Worm (Caenorhabditis elegans) whole organism, young adult: ENCODE measurements around the gene K01A12.2.

Experiments used
- B0261.1 ChIP-seq: sonication (generic microtip); optimal IDR thresholded peaks from 2 replicates; lab custom pipeline; 2016; ENCODE audit warnings: mild to moderate bottlenecking, missing genetic modification characterization, moderate library complexity, missing compliant biosample characterization
- F10E7.11 ChIP-seq: sonication (generic microtip); optimal IDR thresholded peaks from 2 replicates; lab custom pipeline; 2017; ENCODE audit warnings: mild to moderate bottlenecking, missing genetic modification characterization, moderate library complexity, missing compliant biosample characterization
- F23B12.7 ChIP-seq: sonication (generic microtip); optimal IDR thresholded peaks from 2 replicates; lab custom pipeline; 2017; ENCODE audit warnings: missing genetic modification characterization, mild to moderate bottlenecking, missing compliant biosample characterization, antibody characterized with exemption, moderate library complexity; ENCODE audit not compliant: insufficient read depth
- F33H1.4 ChIP-seq: fragments of 200-800 bp; sonication (Bioruptor generic); IDR thresholded peaks from 2 replicates; pipeline ENCODE4 v1.3.6; 2022; ENCODE audit warnings: missing genetic modification reagents, missing genetic modification characterization, missing compliant biosample characterization
- F39B2.1 ChIP-seq: fragments of 200-800 bp; sonication (Bioruptor generic); IDR thresholded peaks from 2 replicates; pipeline ENCODE4 v1.3.6; 2022; ENCODE audit warnings: missing genetic modification reagents, missing genetic modification characterization, missing compliant biosample characterization
- F55B11.4 ChIP-seq: sonication (generic microtip); optimal IDR thresholded peaks from 2 replicates; lab custom pipeline; 2016; ENCODE audit warnings: missing compliant biosample characterization, missing genetic modification characterization, borderline replicate concordance; ENCODE audit not compliant: insufficient read depth
- F57A8.1 ChIP-seq: fragments of 200-800 bp; sonication (Bioruptor generic); optimal IDR thresholded peaks from 2 replicates; lab custom pipeline; 2018; ENCODE audit warnings: mild to moderate bottlenecking, missing genetic modification characterization, moderate library complexity, missing compliant biosample characterization
- K12H6.12 ChIP-seq: fragments of 200-800 bp; sonication (Bioruptor generic); optimal IDR thresholded peaks from 2 replicates; lab custom pipeline; 2018; ENCODE audit warnings: mild to moderate bottlenecking, missing genetic modification characterization, missing compliant biosample characterization
- Y53F4B.3 ChIP-seq: fragments of 200-800 bp; sonication (Bioruptor generic); IDR thresholded peaks from 2 replicates; pipeline ENCODE4 v1.3.6; 2022; ENCODE audit warnings: missing genetic modification reagents, missing genetic modification characterization, missing compliant biosample characterization
- Y67H2A.10 ChIP-seq: fragments of 200-800 bp; sonication (Bioruptor generic); conservative IDR thresholded peaks from 2 replicates; pipeline ENCODE4 v1.3.6; 2022; ENCODE audit warnings: missing genetic modification reagents, missing genetic modification characterization, missing compliant biosample characterization
- Y79H2A.3 ChIP-seq: fragments of 200-800 bp; sonication (Bioruptor generic); conservative IDR thresholded peaks from 2 replicates; pipeline ENCODE4 v1.3.6; 2022; ENCODE audit warnings: missing genetic modification reagents, missing genetic modification characterization, missing compliant biosample characterization
- akir-1 ChIP-seq: fragments of 200-800 bp; sonication (Bioruptor generic); optimal IDR thresholded peaks from 2 replicates; lab custom pipeline; 2018; ENCODE audit warnings: mild to moderate bottlenecking, missing genetic modification characterization, moderate library complexity, missing compliant biosample characterization
- atf-7 ChIP-seq: sonication (generic microtip); optimal IDR thresholded peaks from 2 replicates; lab custom pipeline; 2017; ENCODE audit warnings: mild to moderate bottlenecking, missing genetic modification characterization, missing compliant biosample characterization
- athp-1 ChIP-seq: sonication (generic microtip); optimal IDR thresholded peaks from 2 replicates; lab custom pipeline; 2017; ENCODE audit warnings: mild to moderate bottlenecking, missing genetic modification characterization, missing compliant biosample characterization
- attf-3 ChIP-seq: fragments of 200-800 bp; sonication (Bioruptor generic); conservative IDR thresholded peaks from 2 replicates; pipeline ENCODE4 v1.3.6; 2022; ENCODE audit warnings: missing genetic modification reagents, missing genetic modification characterization, missing compliant biosample characterization
- bed-1 ChIP-seq: fragments of 200-800 bp; sonication (Bioruptor generic); IDR thresholded peaks from 2 replicates; pipeline ENCODE4 v1.3.6; 2022; ENCODE audit warnings: missing genetic modification reagents, missing genetic modification characterization, missing compliant biosample characterization
- bed-2 ChIP-seq: fragments of 200-800 bp; sonication (Bioruptor generic); IDR thresholded peaks from 2 replicates; pipeline ENCODE4 v1.3.6; 2022; ENCODE audit warnings: missing genetic modification reagents, missing genetic modification characterization, missing compliant biosample characterization
- ceh-27 ChIP-seq: fragments of 200-800 bp; sonication (Bioruptor generic); optimal IDR thresholded peaks from 2 replicates; lab custom pipeline; 2018; ENCODE audit warnings: mild to moderate bottlenecking, missing genetic modification characterization, moderate library complexity, missing compliant biosample characterization
- chd-7 ChIP-seq: sonication (generic microtip); optimal IDR thresholded peaks from 2 replicates; lab custom pipeline; 2016; ENCODE audit warnings: mild to moderate bottlenecking, missing genetic modification characterization, moderate library complexity, missing compliant biosample characterization
- dox-1 ChIP-seq: fragments of 200-800 bp; sonication (Bioruptor generic); IDR thresholded peaks from 2 replicates; pipeline ENCODE4 v1.3.6; 2022; ENCODE audit warnings: missing genetic modification reagents, missing genetic modification characterization, missing compliant biosample characterization
- egl-44 ChIP-seq: fragments of 200-800 bp; sonication (Bioruptor generic); IDR thresholded peaks from 2 replicates; pipeline ENCODE4 v1.3.6; 2022; ENCODE audit warnings: missing genetic modification reagents, missing genetic modification characterization, missing compliant biosample characterization
- ekl-4 ChIP-seq: fragments of 200-800 bp; sonication (Bioruptor generic); IDR thresholded peaks from 2 replicates; pipeline ENCODE4 v1.3.6; 2022; ENCODE audit warnings: missing genetic modification reagents, missing genetic modification characterization, missing compliant biosample characterization
- hlh-12 ChIP-seq: sonication (generic microtip); optimal IDR thresholded peaks from 2 replicates; lab custom pipeline; 2016; ENCODE audit warnings: missing genetic modification characterization, missing compliant biosample characterization
- hlh-26 ChIP-seq: fragments of 200-800 bp; sonication (Bioruptor generic); conservative IDR thresholded peaks from 2 replicates; pipeline ENCODE4 v1.3.6; 2022; ENCODE audit warnings: missing genetic modification reagents, missing genetic modification characterization, missing compliant biosample characterization
- hmg-20 ChIP-seq: fragments of 200-800 bp; sonication (Bioruptor generic); IDR thresholded peaks from 2 replicates; pipeline ENCODE4 v1.3.6; 2022; ENCODE audit warnings: missing genetic modification reagents, missing genetic modification characterization, missing compliant biosample characterization
- hrde-1 ChIP-seq: sonication (generic microtip); optimal IDR thresholded peaks from 2 replicates; lab custom pipeline; 2016; ENCODE audit warnings: missing genetic modification characterization, mild to moderate bottlenecking, missing compliant biosample characterization, moderate library complexity, missing genotype, missing genetic modification reagents, borderline replicate concordance
- let-526 ChIP-seq: fragments of 200-800 bp; sonication (Bioruptor generic); IDR thresholded peaks from 2 replicates; pipeline ENCODE4 v1.3.6; 2022; ENCODE audit warnings: missing genetic modification reagents, missing genetic modification characterization, missing compliant biosample characterization
- let-607 ChIP-seq, 2 experiments: fragments of 200-800 bp in 1 of 2; sonication (Bioruptor generic) in 1 of 2; sonication (generic microtip) in 1 of 2; optimal IDR thresholded peaks; 2 replicates each; lab custom pipeline; 2016 to 2018; ENCODE audit warnings: mild to moderate bottlenecking in 2 of 2, missing compliant biosample characterization in 2 of 2, missing genetic modification characterization in 2 of 2, moderate library complexity in 2 of 2, missing genotype in 1 of 2
- lin-35 ChIP-seq, 3 experiments: fragments of 150-350 bp in 2 of 3; sonication (generic microtip) in 1 of 3; optimal IDR thresholded peaks; 2 replicates each; lab custom pipeline; 2014 to 2018; ENCODE audit warnings: missing biosample characterization in 3 of 3, missing genetic modification characterization in 3 of 3, missing genetic modification reagents in 3 of 3
- madf-3 ChIP-seq: fragments of 200-800 bp; sonication (Bioruptor generic); IDR thresholded peaks from 2 replicates; pipeline ENCODE4 v1.3.6; 2022; ENCODE audit warnings: missing genetic modification reagents, missing genetic modification characterization, missing compliant biosample characterization
- mcd-1 ChIP-seq: fragments of 200-800 bp; sonication (Bioruptor generic); IDR thresholded peaks from 2 replicates; pipeline ENCODE4 v1.3.6; 2022; ENCODE audit warnings: missing genetic modification reagents, missing genetic modification characterization, missing compliant biosample characterization
- nhr-80 ChIP-seq: sonication (generic microtip); optimal IDR thresholded peaks from 2 replicates; lab custom pipeline; 2016; ENCODE audit warnings: missing genetic modification characterization, missing compliant biosample characterization
- rec-8 ChIP-seq, 2 experiments: sonication (generic microtip); optimal IDR thresholded peaks; 2 replicates each; lab custom pipeline; 2016; ENCODE audit warnings: mild to moderate bottlenecking in 2 of 2, missing genetic modification characterization in 2 of 2, missing genetic modification reagents in 2 of 2, missing genotype in 2 of 2, missing biosample characterization in 1 of 2, missing compliant biosample characterization in 1 of 2, moderate library complexity in 1 of 2
- repo-1 ChIP-seq: sonication (generic microtip); optimal IDR thresholded peaks from 2 replicates; lab custom pipeline; 2017; ENCODE audit warnings: mild to moderate bottlenecking, missing genetic modification characterization, missing compliant biosample characterization
- sdz-38 ChIP-seq: sonication (generic microtip); optimal IDR thresholded peaks from 2 replicates; lab custom pipeline; 2016; ENCODE audit warnings: missing genotype, missing genetic modification characterization, missing compliant biosample characterization
- snpc-1.3 ChIP-seq: sonication (generic microtip); optimal IDR thresholded peaks from 2 replicates; lab custom pipeline; 2017; ENCODE audit warnings: missing genetic modification characterization, mild to moderate bottlenecking, missing compliant biosample characterization, antibody characterized with exemption, moderate library complexity, missing genotype, missing genetic modification reagents; ENCODE audit not compliant: insufficient read depth
- snpc-3.4 ChIP-seq: sonication (generic microtip); optimal IDR thresholded peaks from 2 replicates; lab custom pipeline; 2017; ENCODE audit warnings: missing genetic modification characterization, mild to moderate bottlenecking, missing compliant biosample characterization, antibody characterized with exemption, moderate library complexity, missing genotype, missing genetic modification reagents
- snpc-4 ChIP-seq, 5 experiments: fragments of 150-350 bp in 1 of 5; sonication (generic microtip) in 4 of 5; optimal IDR thresholded peaks; 2 replicates each; lab custom pipeline; 2014 to 2018; ENCODE audit warnings: missing genetic modification characterization in 5 of 5, missing biosample characterization in 3 of 5, antibody characterized with exemption in 2 of 5, mild to moderate bottlenecking in 2 of 5, missing compliant biosample characterization in 2 of 5, missing genotype in 2 of 5, moderate library complexity in 2 of 5, missing genetic modification reagents in 1 of 5
- sptf-2 ChIP-seq: fragments of 200-800 bp; sonication (Bioruptor generic); optimal IDR thresholded peaks from 2 replicates; lab custom pipeline; 2018; ENCODE audit warnings: mild to moderate bottlenecking, missing genetic modification characterization, missing compliant biosample characterization
- tlf-1 ChIP-seq: fragments of 200-800 bp; sonication (Bioruptor generic); optimal IDR thresholded peaks from 2 replicates; lab custom pipeline; 2018; ENCODE audit warnings: mild to moderate bottlenecking, missing genetic modification characterization, missing compliant biosample characterization
- unc-130 ChIP-seq: sonication (generic microtip); optimal IDR thresholded peaks from 2 replicates; lab custom pipeline; 2016; ENCODE audit warnings: missing genetic modification reagents, missing genetic modification characterization, missing compliant biosample characterization
- unc-62 ChIP-seq: fragments of 150-350 bp; optimal IDR thresholded peaks from 2 replicates; lab custom pipeline; 2014; ENCODE audit warnings: missing biosample characterization, missing genetic modification reagents, missing genetic modification characterization
- zfh-2 ChIP-seq: fragments of 200-800 bp; sonication (Bioruptor generic); conservative IDR thresholded peaks from 2 replicates; pipeline ENCODE4 v1.3.6; 2022; ENCODE audit warnings: missing genetic modification reagents, missing genetic modification characterization, missing compliant biosample characterization
- ztf-18 ChIP-seq: sonication (generic microtip); optimal IDR thresholded peaks from 2 replicates; lab custom pipeline; 2016; ENCODE audit warnings: missing genotype, mild to moderate bottlenecking, missing genetic modification characterization, missing compliant biosample characterization
- ztf-25 ChIP-seq: fragments of 200-800 bp; sonication (Bioruptor generic); IDR thresholded peaks from 2 replicates; pipeline ENCODE4 v1.3.6; 2022; ENCODE audit warnings: missing genetic modification reagents, missing genetic modification characterization, missing compliant biosample characterization
- ztf-26 ChIP-seq: sonication (generic microtip); optimal IDR thresholded peaks from 2 replicates; lab custom pipeline; 2017; ENCODE audit warnings: missing genetic modification characterization, missing compliant biosample characterization
- ztf-6 ChIP-seq: fragments of 200-800 bp; sonication (Bioruptor generic); IDR thresholded peaks from 2 replicates; pipeline ENCODE4 v1.3.6; 2022; ENCODE audit warnings: missing genetic modification reagents, missing genetic modification characterization, missing compliant biosample characterization

Gene K01A12.2

DNA sequence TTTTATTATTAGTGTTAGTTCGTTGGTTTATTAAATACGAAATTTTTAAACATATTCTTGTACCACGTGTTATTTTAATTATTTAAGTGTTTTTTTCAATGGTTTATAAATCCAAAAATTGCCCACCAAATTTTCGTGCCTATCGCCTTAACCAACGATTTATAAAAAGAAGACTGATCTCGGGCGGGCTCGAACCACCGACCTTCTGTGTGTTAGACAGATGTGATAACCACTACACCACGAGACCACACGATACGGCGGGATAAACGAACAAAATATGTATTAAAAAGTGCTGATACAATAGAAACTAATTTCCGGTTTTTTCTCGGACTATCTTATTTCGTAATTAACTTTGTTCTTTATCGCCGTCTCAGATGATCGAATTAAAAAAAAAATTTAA lies 37.4 kb downstream of the K01A12.2 start (continued):
- TF ChIP-seq F23B12.7 (tag; lab: Kevin White, UChicago) (no peak), bed-2 (GFP tag; lab: Robert Waterston, UW) (no peak), Y53F4B.3 (GFP tag; lab: Robert Waterston, UW) (no peak), madf-3 (GFP tag; lab: Robert Waterston, UW) (no peak), let-526 (GFP tag; lab: Robert Waterston, UW) (no peak), snpc-1.3 (tag; lab: Kevin White, UChicago) (peak; percentile 72), hrde-1 (peak; percentile 51), F39B2.1 (GFP tag; lab: Robert Waterston, UW) (no peak), snpc-4 (GFP tag; optimal IDR thresholded peaks at IDR 0.05; lab: Kevin White, UChicago) (peak; percentile 77), snpc-4 (tag; optimal IDR thresholded peaks at IDR 0.05; lab: Kevin White, UChicago) (peak in 2 of 4 experiments; percentile 25 to 76), ekl-4 (GFP tag; lab: Robert Waterston, UW) (no peak), tlf-1 (GFP tag; lab: Kevin White, UChicago) (no peak), sdz-38 (tag; lab: Kevin White, UChicago) (no peak), lin-35 (GFP tag; optimal IDR thresholded peaks at IDR 0.05; lab: Kevin White, UChicago) (peak in 1 of 3 experiments; percentile 23), ztf-18 (tag; lab: Kevin White, UChicago) (peak; percentile 54), hlh-26 (GFP tag; lab: Robert Waterston, UW) (no peak), dox-1 (no peak; the same call in 1 of the 2 replicates), ztf-26 (tag; lab: Kevin White, UChicago) (no peak), zfh-2 (GFP tag; lab: Robert Waterston, UW) (no peak), hlh-12 (tag; lab: Kevin White, UChicago) (peak; percentile 17), atf-7 (tag; lab: Kevin White, UChicago) (no peak), chd-7 (tag; lab: Kevin White, UChicago) (peak; percentile 24), K12H6.12 (tag; lab: Kevin White, UChicago) (no peak), mcd-1 (no peak), unc-62 (GFP tag; lab: Kevin White, UChicago) (no peak), ceh-27 (GFP tag; lab: Kevin White, UChicago) (peak; percentile 53), B0261.1 (tag; lab: Kevin White, UChicago) (peak; percentile 84), athp-1 (peak; percentile 58), nhr-80 (tag; lab: Kevin White, UChicago) (peak; percentile 18), F10E7.11 (tag; lab: Kevin White, UChicago) (no peak), egl-44 (GFP tag; lab: Robert Waterston, UW) (0 out of 2 replicates have a peak, but pooled peaks have one; percentile 55), F57A8.1 (GFP tag; lab: Kevin White, UChicago) (no peak), rec-8 (tag; optimal IDR thresholded peaks at IDR 0.05; lab: Kevin White, UChicago) (peak; percentile 36 to 48), F55B11.4 (tag; lab: Kevin White, UChicago) (no peak), hmg-20 (peak; percentile 56; the same call in 1 of the 2 replicates), Y79H2A.3 (GFP tag; lab: Robert Waterston, UW) (no peak), attf-3 (GFP tag; lab: Robert Waterston, UW) (no peak), sptf-2 (GFP tag; lab: Kevin White, UChicago) (no peak), ztf-6 (no peak), ztf-25 (peak; percentile 79; the same call in 1 of the 2 replicates), snpc-3.4 (tag; lab: Kevin White, UChicago) (peak; percentile 57), let-607 (tag; optimal IDR thresholded peaks at IDR 0.05; lab: Kevin White, UChicago) (peak; percentile 38 to 51), unc-130 (peak; percentile 20), akir-1 (GFP tag; lab: Kevin White, UChicago) (no peak), Y67H2A.10 (0 out of 2 replicates have a peak, but pooled peaks have one; percentile 9), F33H1.4 (GFP tag; lab: Robert Waterston, UW) (no peak), bed-1 (GFP tag; lab: Robert Waterston, UW) (no peak), repo-1 (tag; lab: Kevin White, UChicago) (peak; percentile 49)
